Worm (Caenorhabditis elegans) whole organism, L1 larva: ENCODE data around the gene hog-1.

Source experiments
- C04F5.9 ChIP-seq: sonication (generic microtip); optimal IDR thresholded peaks from 2 replicates; lab custom pipeline; 2016; ENCODE audit warnings: missing genetic modification characterization, missing compliant biosample characterization
- C34B4.2 ChIP-seq: sonication (generic microtip); optimal IDR thresholded peaks from 2 replicates; lab custom pipeline; 2017; ENCODE audit warnings: mild to moderate bottlenecking, missing genetic modification characterization, missing compliant biosample characterization
- F16B12.6 ChIP-seq: fragments of 150-350 bp; optimal IDR thresholded peaks from 2 replicates; lab custom pipeline; 2014; ENCODE audit warnings: missing biosample characterization, missing genetic modification characterization
- aha-1 ChIP-seq: fragments of 150-350 bp; optimal IDR thresholded peaks from 2 replicates; lab custom pipeline; 2014; ENCODE audit warnings: missing biosample characterization, missing genetic modification characterization
- alr-1 ChIP-seq: fragments of 200-800 bp; sonication (Bioruptor generic); optimal IDR thresholded peaks from 2 replicates; lab custom pipeline; 2018; ENCODE audit warnings: borderline replicate concordance, mild to moderate bottlenecking, missing genetic modification characterization, missing compliant biosample characterization
- blmp-1 ChIP-seq: fragments of 150-350 bp; optimal IDR thresholded peaks from 2 replicates; lab custom pipeline; 2014; ENCODE audit warnings: missing biosample characterization, missing genetic modification characterization
- ceh-63 ChIP-seq: fragments of 200-800 bp; sonication (Bioruptor generic); optimal IDR thresholded peaks from 2 replicates; lab custom pipeline; 2018; ENCODE audit warnings: mild to moderate bottlenecking, missing genetic modification characterization, missing compliant biosample characterization
- ceh-8 ChIP-seq: fragments of 200-800 bp; sonication (Bioruptor generic); optimal IDR thresholded peaks from 2 replicates; lab custom pipeline; 2018; ENCODE audit warnings: mild to moderate bottlenecking, missing genetic modification characterization, moderate library complexity, missing compliant biosample characterization
- ceh-82 ChIP-seq, 3 experiments: fragments of 150-350 bp in 1 of 3; sonication (generic microtip) in 2 of 3; optimal IDR thresholded peaks; 2 replicates each; lab custom pipeline; 2014 to 2017; ENCODE audit warnings: missing biosample characterization in 3 of 3, missing genetic modification characterization in 3 of 3
- ceh-88 ChIP-seq: fragments of 200-800 bp; sonication (Bioruptor generic); IDR thresholded peaks from 2 replicates; pipeline ENCODE4 v1.3.6; 2022; ENCODE audit warnings: missing genetic modification characterization, missing compliant biosample characterization
- ceh-90 ChIP-seq: sonication (generic microtip); optimal IDR thresholded peaks from 2 replicates; lab custom pipeline; 2016; ENCODE audit warnings: missing genetic modification characterization, missing compliant biosample characterization
- dpl-1 ChIP-seq, 3 experiments: fragments of 150-350 bp in 2 of 3; sonication (generic microtip) in 1 of 3; optimal IDR thresholded peaks; 2 replicates each; lab custom pipeline; 2014 to 2017; ENCODE audit warnings: missing biosample characterization in 3 of 3, missing genetic modification characterization in 3 of 3, missing genetic modification reagents in 3 of 3
- egl-27 ChIP-seq, 2 experiments: fragments of 150-350 bp in 1 of 2; sonication (generic microtip); optimal IDR thresholded peaks; 3 replicates each; lab custom pipeline; 2017 to 2018; ENCODE audit warnings: missing biosample characterization in 2 of 2, missing genetic modification characterization in 2 of 2, missing genetic modification reagents in 2 of 2
- elt-2 ChIP-seq: sonication (generic microtip); optimal IDR thresholded peaks from 2 replicates; lab custom pipeline; 2016; ENCODE audit warnings: missing genetic modification characterization, mild to moderate bottlenecking, inconsistent platforms, missing compliant biosample characterization, missing genetic modification reagents
- ets-5 ChIP-seq: fragments of 200-800 bp; sonication (Bioruptor generic); IDR thresholded peaks from 2 replicates; pipeline ENCODE4 v1.3.6; 2022; ENCODE audit warnings: missing genetic modification characterization, missing compliant biosample characterization
- fkh-10 ChIP-seq: sonication (generic microtip); optimal IDR thresholded peaks from 2 replicates; lab custom pipeline; 2017; ENCODE audit warnings: missing biosample characterization, missing genetic modification reagents, missing genetic modification characterization
- grh-1 ChIP-seq: fragments of 200-800 bp; sonication (Bioruptor generic); IDR thresholded peaks from 2 replicates; pipeline ENCODE4 v1.3.6; 2022; ENCODE audit warnings: missing genetic modification reagents, missing genetic modification characterization, missing compliant biosample characterization
- hlh-17 ChIP-seq: fragments of 200-800 bp; sonication (Bioruptor generic); optimal IDR thresholded peaks from 2 replicates; lab custom pipeline; 2018; ENCODE audit warnings: missing genetic modification characterization, mild to moderate bottlenecking, missing compliant biosample characterization, moderate library complexity, borderline replicate concordance
- hpl-2 ChIP-seq: fragments of 150-350 bp; optimal IDR thresholded peaks from 2 replicates; lab custom pipeline; 2014; ENCODE audit warnings: missing biosample characterization, missing genetic modification reagents, missing genetic modification characterization
- irx-1 ChIP-seq: sonication (generic microtip); optimal IDR thresholded peaks from 2 replicates; lab custom pipeline; 2016; ENCODE audit warnings: missing genetic modification characterization, missing compliant biosample characterization
- isw-1 ChIP-seq: fragments of 200-800 bp; sonication (Bioruptor generic); IDR thresholded peaks from 2 replicates; pipeline ENCODE4 v1.3.6; 2022; ENCODE audit warnings: missing genetic modification characterization, missing compliant biosample characterization
- jun-1 ChIP-seq: fragments of 150-350 bp; optimal IDR thresholded peaks from 2 replicates; lab custom pipeline; 2014; ENCODE audit warnings: missing biosample characterization, missing genetic modification reagents, missing genetic modification characterization
- lin-13 ChIP-seq: fragments of 150-350 bp; optimal IDR thresholded peaks from 2 replicates; lab custom pipeline; 2014; ENCODE audit warnings: missing biosample characterization, missing genetic modification reagents, missing genetic modification characterization
- lin-15B ChIP-seq: fragments of 150-350 bp; sonication (generic microtip); optimal IDR thresholded peaks from 3 replicates; lab custom pipeline; 2014; ENCODE audit warnings: missing biosample characterization, missing genetic modification characterization
- lin-35 ChIP-seq, 2 experiments: fragments of 150-350 bp; optimal IDR thresholded peaks; 2 replicates each; lab custom pipeline; 2014; ENCODE audit warnings: missing biosample characterization in 2 of 2, missing genetic modification characterization in 2 of 2, missing genetic modification reagents in 2 of 2
- lir-3 ChIP-seq: sonication (generic microtip); optimal IDR thresholded peaks from 2 replicates; lab custom pipeline; 2016; ENCODE audit warnings: mild to moderate bottlenecking, missing genetic modification characterization, moderate library complexity, missing compliant biosample characterization; ENCODE audit not compliant: poor library complexity
- mab-9 ChIP-seq: fragments of 200-800 bp; sonication (Bioruptor generic); IDR thresholded peaks from 2 replicates; pipeline ENCODE4 v1.3.6; 2022; ENCODE audit warnings: missing genetic modification reagents, missing genetic modification characterization, missing compliant biosample characterization
- mdl-1 ChIP-seq, 2 experiments: fragments of 150-350 bp; optimal IDR thresholded peaks; 2 replicates each; lab custom pipeline; 2014 to 2017; ENCODE audit warnings: missing biosample characterization in 2 of 2, missing genetic modification characterization in 2 of 2, inconsistent platforms in 1 of 2
- nhr-20 ChIP-seq: sonication (generic microtip); optimal IDR thresholded peaks from 2 replicates; lab custom pipeline; 2016; ENCODE audit warnings: mild to moderate bottlenecking, missing genetic modification characterization, missing compliant biosample characterization
- nhr-237 ChIP-seq: fragments of 150-350 bp; optimal IDR thresholded peaks from 2 replicates; lab custom pipeline; 2014; ENCODE audit warnings: missing biosample characterization, missing genetic modification characterization
- nhr-28 ChIP-seq: fragments of 150-350 bp; optimal IDR thresholded peaks from 2 replicates; lab custom pipeline; 2014; ENCODE audit warnings: missing biosample characterization, missing genetic modification characterization
- nhr-47 ChIP-seq: sonication (generic microtip); optimal IDR thresholded peaks from 2 replicates; lab custom pipeline; 2016; ENCODE audit warnings: mild to moderate bottlenecking, missing genetic modification characterization, moderate library complexity, missing compliant biosample characterization
- nhr-77 ChIP-seq: fragments of 150-350 bp; optimal IDR thresholded peaks from 2 replicates; lab custom pipeline; 2014; ENCODE audit warnings: missing biosample characterization, missing genetic modification characterization
- pqm-1 ChIP-seq: sonication (generic microtip); optimal IDR thresholded peaks from 3 replicates; lab custom pipeline; 2017; ENCODE audit warnings: missing biosample characterization, missing genetic modification characterization
- rnt-1 ChIP-seq: sonication (generic microtip); optimal IDR thresholded peaks from 2 replicates; lab custom pipeline; 2016; ENCODE audit warnings: mild to moderate bottlenecking, missing genetic modification characterization, moderate library complexity, missing compliant biosample characterization
- snpc-4 ChIP-seq: fragments of 150-350 bp; optimal IDR thresholded peaks from 2 replicates; lab custom pipeline; 2014; ENCODE audit warnings: missing biosample characterization, missing genetic modification characterization
- sup-37 ChIP-seq: fragments of 200-800 bp; sonication (Bioruptor generic); optimal IDR thresholded peaks from 2 replicates; lab custom pipeline; 2018; ENCODE audit warnings: mild to moderate bottlenecking, missing genetic modification characterization, missing compliant biosample characterization
- unc-30 ChIP-seq: sonication (generic microtip); optimal IDR thresholded peaks from 2 replicates; lab custom pipeline; 2017; ENCODE audit warnings: missing biosample characterization, missing genetic modification characterization
- unc-86 ChIP-seq: sonication (generic microtip); optimal IDR thresholded peaks from 2 replicates; lab custom pipeline; 2016; ENCODE audit warnings: missing genetic modification characterization, missing compliant biosample characterization
- vab-15 ChIP-seq: sonication (generic microtip); optimal IDR thresholded peaks from 2 replicates; lab custom pipeline; 2017; ENCODE audit warnings: missing genotype, mild to moderate bottlenecking, missing genetic modification characterization, missing compliant biosample characterization
- zag-1 ChIP-seq: fragments of 150-350 bp; optimal IDR thresholded peaks from 2 replicates; lab custom pipeline; 2014; ENCODE audit warnings: missing biosample characterization, missing genetic modification characterization
- ztf-11 ChIP-seq, 2 experiments: sonication (generic microtip); optimal IDR thresholded peaks; 2 replicates each; lab custom pipeline; 2016 to 2017; ENCODE audit warnings: missing genetic modification characterization in 2 of 2, missing biosample characterization in 1 of 2, missing compliant biosample characterization in 1 of 2

hog-1 gene

DNA sequence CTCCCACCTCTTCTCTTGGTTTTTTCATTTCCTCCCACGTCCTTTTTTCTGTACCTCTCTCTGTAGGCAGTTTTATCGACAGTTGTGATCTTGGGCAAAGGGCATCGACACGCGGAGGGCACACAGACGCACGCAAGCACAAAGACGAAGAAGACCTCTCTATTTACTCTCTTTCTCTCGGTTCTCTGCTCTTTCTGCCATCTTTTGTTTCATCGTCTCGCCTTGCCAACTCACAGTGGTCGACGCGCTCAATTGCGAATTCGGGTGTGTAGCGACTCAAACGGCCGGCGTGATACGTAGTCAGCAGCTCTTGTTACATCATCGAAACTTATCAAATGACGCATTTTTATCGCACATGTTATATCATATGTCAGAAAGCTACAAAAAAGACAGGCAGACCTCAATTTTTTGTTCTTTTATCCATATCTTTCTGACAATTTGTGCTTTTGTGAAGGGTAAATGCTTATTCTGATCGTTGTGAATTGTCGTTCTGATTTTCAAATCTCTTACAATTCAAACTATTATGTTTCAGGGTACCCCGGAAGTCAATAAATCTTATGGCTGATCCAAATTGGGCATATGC is 12.9 kb downstream of the hog-1 start, which contains the start of gene puf-9 (continued):
- TF ChIP-seq C34B4.2 (tag; lab: Kevin White, UChicago) (peak; percentile 79), ceh-88 (GFP tag; lab: Robert Waterston, UW) (peak; percentile 99), ceh-82 (tag; optimal IDR thresholded peaks at IDR 0.05; lab: Kevin White, UChicago) (peak; percentile 98 to 99 (median 98)), ztf-11 (tag; optimal IDR thresholded peaks at IDR 0.05; lab: Kevin White, UChicago) (peak in 1 of 2 experiments; percentile 97), lin-13 (GFP tag; lab: Kevin White, UChicago) (peak; percentile 99), F16B12.6 (tag; lab: Kevin White, UChicago) (peak; percentile 60), lin-15B (tag; lab: Kevin White, UChicago) (peak; percentile 98), hpl-2 (peak; percentile 100), pqm-1 (no peak), zag-1 (tag; lab: Kevin White, UChicago) (peak; percentile 67), ets-5 (GFP tag; lab: Robert Waterston, UW) (no peak), grh-1 (GFP tag; lab: Robert Waterston, UW) (peak; percentile 99), nhr-77 (peak; percentile 100), C04F5.9 (peak; percentile 94), mab-9 (GFP tag; lab: Robert Waterston, UW) (peak; percentile 92), mdl-1 (tag; optimal IDR thresholded peaks at IDR 0.05; lab: Kevin White, UChicago) (peak; percentile 78 to 100), vab-15 (peak; percentile 98), jun-1 (tag; lab: Kevin White, UChicago) (peak; percentile 99), hlh-17 (GFP tag; lab: Kevin White, UChicago) (no peak), irx-1 (tag; lab: Kevin White, UChicago) (peak; percentile 98), snpc-4 (tag; lab: Kevin White, UChicago) (peak; percentile 91), sup-37 (GFP tag; lab: Kevin White, UChicago) (peak; percentile 99), blmp-1 (tag; lab: Kevin White, UChicago) (peak; percentile 88), nhr-28 (no peak), unc-30 (tag; lab: Kevin White, UChicago) (no peak), aha-1 (tag; lab: Kevin White, UChicago) (peak; percentile 97), nhr-237 (peak; percentile 98), nhr-47 (tag; lab: Kevin White, UChicago) (peak; percentile 100), egl-27 (tag; optimal IDR thresholded peaks at IDR 0.05; lab: Kevin White, UChicago) (peak; percentile 99), unc-86 (tag; lab: Kevin White, UChicago) (peak; percentile 99), lir-3 (tag; lab: Kevin White, UChicago) (peak; percentile 90), alr-1 (tag; lab: Kevin White, UChicago) (no peak)

DNA sequence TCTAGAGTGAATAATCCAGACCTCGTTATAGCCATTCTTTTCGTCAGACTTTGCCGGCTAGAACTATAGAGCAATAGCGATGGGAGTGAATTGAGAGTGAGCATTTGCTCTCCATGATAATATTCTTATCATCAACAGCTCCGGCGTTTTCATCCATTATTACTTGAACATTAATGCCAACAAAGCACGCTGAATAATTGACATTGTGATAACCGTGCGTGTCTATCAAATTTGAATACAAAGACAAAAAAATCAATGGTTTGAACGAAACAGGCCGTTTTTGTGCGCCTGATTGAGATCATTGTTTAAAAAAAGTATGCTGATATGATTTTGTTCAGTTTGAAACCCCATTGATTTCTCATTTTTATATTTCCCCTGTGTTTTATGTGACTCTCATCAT is 14.4 kb downstream of the hog-1 start, which contains the start of gene dct-11:
Gene dct-11 (minus strand): TSS at position 136 of the 400 bp plus-strand sequence.
- TF ChIP-seq lin-35 (GFP tag; optimal IDR thresholded peaks at IDR 0.05; lab: Kevin White, UChicago), result peak in 1 of 2 experiments; percentile 33
- TF ChIP-seq lin-13 (GFP tag; lab: Kevin White, UChicago), result no peak
- TF ChIP-seq elt-2, result peak; percentile 63
- TF ChIP-seq zag-1 (tag; lab: Kevin White, UChicago), result no peak
- TF ChIP-seq jun-1 (tag; lab: Kevin White, UChicago), result no peak
- no peak for TF ChIP-seq sup-37 (GFP tag; lab: Kevin White, UChicago)
- TF ChIP-seq nhr-20 (tag; lab: Kevin White, UChicago), result no peak

DNA sequence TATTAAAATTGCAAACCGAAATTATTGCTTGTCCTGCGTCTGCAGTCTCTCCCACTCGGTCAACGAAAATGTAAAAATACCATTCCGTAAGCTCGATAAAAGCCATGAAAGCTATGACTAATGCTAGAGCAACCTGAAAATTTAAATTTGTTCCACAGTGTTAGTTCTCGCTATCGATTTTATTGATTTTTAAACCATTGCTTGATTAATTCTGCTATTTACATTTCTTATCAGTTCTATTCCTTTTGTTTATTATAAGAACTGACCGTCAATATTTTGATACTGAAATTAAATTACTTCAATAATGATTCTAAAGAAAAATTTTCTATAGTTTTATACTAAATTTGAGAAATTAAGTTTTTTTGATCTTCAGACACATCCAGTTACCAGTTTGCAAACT is 14.9 kb downstream of the hog-1 start:
- TF ChIP-seq sup-37 (GFP tag; lab: Kevin White, UChicago) (no peak), rnt-1 (tag; lab: Kevin White, UChicago) (no peak), ceh-8 (GFP tag; lab: Kevin White, UChicago) (no peak), fkh-10 (GFP tag; lab: Kevin White, UChicago) (no peak), ceh-63 (no peak), ceh-90 (tag; lab: Kevin White, UChicago) (no peak), dpl-1 (GFP tag; optimal IDR thresholded peaks at IDR 0.05; lab: Kevin White, UChicago) (no peak), isw-1 (GFP tag; lab: Robert Waterston, UW) (no peak), grh-1 (GFP tag; lab: Robert Waterston, UW) (no peak)
